Fruit fly (Drosophila melanogaster) whole organism, pupa: ENCODE results near the gene Grl36a.
A peak's percentile ranks its signal among the peaks of the same experiment; 100 is the strongest.

Experiments
- CG10348 ChIP-seq: fragments of 200-800 bp; sonication (Bioruptor generic); IDR thresholded peaks from 2 replicates; pipeline ENCODE4 v1.3.6; 2022; ENCODE audit warnings: missing biosample characterization, missing genetic modification characterization
- CG12605 ChIP-seq: fragments of 200-800 bp; sonication (Bioruptor generic); IDR thresholded peaks from 2 replicates; pipeline ENCODE4 v1.3.6; 2022; ENCODE audit warnings: missing biosample characterization, missing genetic modification characterization
- CG13204 ChIP-seq: fragments of 200-800 bp; sonication (Bioruptor generic); optimal IDR thresholded peaks from 2 replicates; lab custom pipeline; 2018; ENCODE audit warnings: missing biosample characterization, mild to moderate bottlenecking, missing genetic modification characterization, moderate library complexity
- CG14655 ChIP-seq: fragments of 200-800 bp; sonication (Bioruptor generic); optimal IDR thresholded peaks from 3 replicates; lab custom pipeline; 2017; ENCODE audit warnings: mild to moderate bottlenecking, missing biosample characterization, missing genetic modification reagents, missing genetic modification characterization
- CG15710 ChIP-seq: fragments of 200-800 bp; sonication (Bioruptor generic); optimal IDR thresholded peaks from 2 replicates; lab custom pipeline; 2018; ENCODE audit warnings: missing biosample characterization, mild to moderate bottlenecking, missing genetic modification characterization, moderate library complexity
- CG17806 ChIP-seq: fragments of 200-800 bp; sonication (Bioruptor generic); optimal IDR thresholded peaks from 2 replicates; lab custom pipeline; 2018; ENCODE audit warnings: missing biosample characterization, mild to moderate bottlenecking, missing genetic modification characterization, moderate library complexity
- CG32121 ChIP-seq: fragments of 200-800 bp; sonication (Bioruptor generic); IDR thresholded peaks from 2 replicates; pipeline ENCODE4 v1.3.6; 2022; ENCODE audit warnings: missing biosample characterization, missing genetic modification characterization
- CG34367 ChIP-seq: fragments of 200-800 bp; sonication (Bioruptor generic); optimal IDR thresholded peaks from 2 replicates; lab custom pipeline; 2018; ENCODE audit warnings: missing biosample characterization, mild to moderate bottlenecking, missing genetic modification characterization
- CG4496 ChIP-seq: fragments of 200-800 bp; sonication (Bioruptor generic); IDR thresholded peaks from 3 replicates; pipeline ENCODE4 v1.3.6; 2022; ENCODE audit warnings: missing biosample characterization, missing genetic modification characterization
- CG8159 ChIP-seq: fragments of 200-800 bp; sonication (Bioruptor generic); optimal IDR thresholded peaks from 3 replicates; lab custom pipeline; 2018; ENCODE audit warnings: missing biosample characterization, mild to moderate bottlenecking, missing genetic modification characterization, moderate library complexity
- CG8301 ChIP-seq: fragments of 200-800 bp; sonication (Bioruptor generic); optimal IDR thresholded peaks from 2 replicates; lab custom pipeline; 2018; ENCODE audit warnings: missing biosample characterization, mild to moderate bottlenecking, missing genetic modification characterization
- CG9948 ChIP-seq: fragments of 200-800 bp; sonication (Bioruptor generic); optimal IDR thresholded peaks from 2 replicates; lab custom pipeline; 2018; ENCODE audit warnings: missing biosample characterization, mild to moderate bottlenecking, missing genetic modification characterization, moderate library complexity
- D1 ChIP-seq: fragments of 200-800 bp; sonication (Bioruptor generic); optimal IDR thresholded peaks from 2 replicates; lab custom pipeline; 2018; ENCODE audit warnings: missing biosample characterization, mild to moderate bottlenecking, missing genetic modification characterization, moderate library complexity
- EcR ChIP-seq: fragments of 200-800 bp; sonication (Bioruptor generic); optimal IDR thresholded peaks from 3 replicates; lab custom pipeline; 2019; ENCODE audit warnings: missing biosample characterization, missing genetic modification characterization, mild to moderate bottlenecking, moderate library complexity, missing genetic modification reagents
- Ets98B ChIP-seq: fragments of 200-800 bp; sonication (Bioruptor generic); IDR thresholded peaks from 2 replicates; pipeline ENCODE4 v1.3.6; 2022; ENCODE audit warnings: missing biosample characterization, missing genetic modification characterization
- Pif1A ChIP-seq: fragments of 200-800 bp; sonication (Bioruptor generic); optimal IDR thresholded peaks from 3 replicates; lab custom pipeline; 2016; ENCODE audit warnings: missing biosample characterization, missing genetic modification characterization
- Pif1B ChIP-seq: fragments of 200-800 bp; sonication (Bioruptor generic); optimal IDR thresholded peaks from 3 replicates; lab custom pipeline; 2016; ENCODE audit warnings: missing biosample characterization, missing genetic modification characterization
- Snoo ChIP-seq: fragments of 200-800 bp; sonication (Bioruptor generic); optimal IDR thresholded peaks from 3 replicates; lab custom pipeline; 2017; ENCODE audit warnings: missing biosample characterization, mild to moderate bottlenecking, missing genetic modification characterization, inconsistent platforms
- fd96Ca ChIP-seq: fragments of 200-800 bp; sonication (Bioruptor generic); IDR thresholded peaks from 3 replicates; pipeline ENCODE4 v1.3.6; 2022; ENCODE audit warnings: missing biosample characterization, missing genetic modification characterization
- gl ChIP-seq: fragments of 200-800 bp; sonication (Bioruptor generic); optimal IDR thresholded peaks from 2 replicates; lab custom pipeline; 2018; ENCODE audit warnings: missing biosample characterization, mild to moderate bottlenecking, missing genetic modification characterization
- rn ChIP-seq: fragments of 200-800 bp; sonication (Bioruptor generic); IDR thresholded peaks from 2 replicates; pipeline ENCODE4 v1.3.6; 2022; ENCODE audit warnings: missing biosample characterization, missing genetic modification characterization

The Grl36a gene

DNA sequence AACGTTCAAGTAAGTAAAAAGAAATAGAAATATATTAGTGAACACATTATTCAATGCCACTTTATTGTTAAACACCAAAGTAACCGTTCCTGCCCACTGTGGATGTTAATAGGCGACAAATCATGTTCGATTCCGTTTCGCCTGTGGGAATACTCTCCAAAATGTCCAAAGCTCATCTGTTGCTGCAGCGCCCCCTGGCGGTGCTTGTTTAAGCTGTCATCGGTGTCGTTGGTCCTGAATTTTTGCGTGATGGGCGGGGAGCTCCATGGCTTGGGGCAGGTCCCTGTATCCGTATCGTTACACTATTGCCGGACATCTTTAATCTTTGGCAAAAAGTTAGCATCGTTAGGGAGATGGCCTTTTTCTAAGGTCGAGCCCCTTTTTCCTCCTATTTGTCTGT, 20.0 kb downstream of the Grl36a start:
- TF ChIP-seq CG4496 (GFP tag; lab: Robert Waterston, UW) (no peak), Pif1B (GFP tag; lab: Kevin White, UChicago) (no peak), CG8159 (tag; lab: Kevin White, UChicago) (no peak), CG12605 (GFP tag; lab: Robert Waterston, UW) (no peak), CG15710 (no peak), CG32121 (no peak), Pif1A (GFP tag; lab: Kevin White, UChicago) (no peak), CG10348 (GFP tag; lab: Robert Waterston, UW) (no peak), rn (GFP tag; lab: Robert Waterston, UW) (no peak), fd96Ca (GFP tag; lab: Robert Waterston, UW) (no peak), CG8301 (tag; lab: Kevin White, UChicago) (no peak), D1 (no peak), CG14655 (GFP tag; lab: Kevin White, UChicago) (no peak), CG34367 (tag; lab: Kevin White, UChicago) (no peak), Snoo (tag; lab: Kevin White, UChicago) (no peak), Ets98B (GFP tag; lab: Robert Waterston, UW) (no peak), EcR (GFP tag; lab: Kevin White, UChicago) (no peak), CG13204 (GFP tag; lab: Kevin White, UChicago) (no peak), CG17806 (tag; lab: Kevin White, UChicago) (no peak)

DNA sequence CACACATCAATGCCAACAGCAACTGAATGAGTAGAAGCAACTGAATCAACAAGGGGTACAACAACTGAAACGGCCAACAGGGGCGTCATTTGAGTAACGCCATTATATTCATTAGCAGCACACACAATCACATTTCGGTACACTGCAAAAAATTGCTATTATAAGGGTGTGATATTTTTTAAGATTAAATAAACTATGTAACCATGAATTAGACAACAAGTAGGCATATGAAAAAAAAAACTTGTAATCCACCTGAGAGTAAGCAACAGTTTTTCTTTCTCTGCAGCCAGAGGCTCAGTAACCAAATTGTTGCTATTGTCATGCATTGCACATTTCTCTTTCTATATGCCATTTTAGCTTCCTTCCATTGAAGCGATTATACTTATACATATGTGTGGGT, 22.1 kb downstream of the Grl36a start:
- TF ChIP-seq EcR (GFP tag; lab: Kevin White, UChicago) (no peak), gl (tag; lab: Kevin White, UChicago) (no peak), CG4496 (GFP tag; lab: Robert Waterston, UW) (no peak), Ets98B (GFP tag; lab: Robert Waterston, UW) (no peak), Pif1A (GFP tag; lab: Kevin White, UChicago) (no peak), CG9948 (tag; lab: Kevin White, UChicago) (no peak), CG14655 (GFP tag; lab: Kevin White, UChicago) (no peak), fd96Ca (GFP tag; lab: Robert Waterston, UW) (no peak), CG8159 (tag; lab: Kevin White, UChicago) (no peak), CG8301 (tag; lab: Kevin White, UChicago) (no peak)

DNA sequence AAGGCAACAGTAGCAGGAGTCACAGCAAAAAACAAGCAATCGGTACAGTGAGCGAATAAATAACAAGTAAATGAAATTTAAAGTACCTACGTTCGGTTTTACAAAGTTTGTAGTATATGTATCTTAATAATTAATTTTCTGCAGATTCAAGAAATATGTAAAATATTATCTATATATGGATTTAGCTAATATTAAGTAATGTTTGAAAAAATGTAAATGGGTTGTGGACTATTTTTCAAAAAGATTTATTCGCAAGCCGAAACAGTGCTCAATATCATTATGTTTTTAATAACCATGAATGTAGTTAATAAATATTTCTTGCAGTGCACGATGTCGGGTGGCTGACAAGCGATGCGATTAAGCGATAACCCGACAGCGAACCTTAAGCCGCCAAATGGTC, 25.3 kb downstream of the Grl36a start:
- peak; percentile 16 for TF ChIP-seq CG15710
- TF ChIP-seq CG34367 (tag; lab: Kevin White, UChicago) = peak; percentile 2
- peak; percentile 45 for TF ChIP-seq CG8159 (tag; lab: Kevin White, UChicago)
- TF ChIP-seq D1 = no peak
- no peak for TF ChIP-seq gl (tag; lab: Kevin White, UChicago)
- TF ChIP-seq CG14655 (GFP tag; lab: Kevin White, UChicago) = no peak
- TF ChIP-seq CG9948 (tag; lab: Kevin White, UChicago) = peak; percentile 14
- TF ChIP-seq Ets98B (GFP tag; lab: Robert Waterston, UW) = no peak

DNA sequence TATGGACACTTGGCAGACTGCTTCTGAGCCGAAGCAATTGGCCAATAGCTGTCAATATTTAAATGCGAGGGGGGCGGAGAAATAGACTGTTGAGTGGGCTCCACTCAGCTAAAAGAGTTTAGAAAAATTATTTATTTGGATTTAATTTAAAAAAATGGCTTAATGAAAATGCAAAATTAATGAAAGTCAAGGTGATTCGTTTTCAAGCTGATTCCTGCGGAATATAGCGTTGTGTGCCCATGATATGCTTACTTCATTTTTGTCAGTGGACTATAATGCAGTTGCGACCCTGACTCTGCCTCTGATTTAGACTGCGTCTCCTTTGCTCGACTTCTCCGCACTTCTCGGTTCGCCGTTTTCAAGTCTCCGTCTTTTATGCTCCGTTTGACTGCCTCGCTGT, 35.1 kb downstream of the Grl36a start:
- TF ChIP-seq CG14655 (GFP tag; lab: Kevin White, UChicago) = peak; percentile 37
- no peak for TF ChIP-seq Pif1A (GFP tag; lab: Kevin White, UChicago)
- no peak for TF ChIP-seq EcR (GFP tag; lab: Kevin White, UChicago)
- TF ChIP-seq rn (GFP tag; lab: Robert Waterston, UW) = no peak
- TF ChIP-seq CG8159 (tag; lab: Kevin White, UChicago) = peak; percentile 52
- no peak for TF ChIP-seq CG12605 (GFP tag; lab: Robert Waterston, UW)
- no peak for TF ChIP-seq CG8301 (tag; lab: Kevin White, UChicago)
- TF ChIP-seq Snoo (tag; lab: Kevin White, UChicago) = no peak
- no peak for TF ChIP-seq CG10348 (GFP tag; lab: Robert Waterston, UW)
- no peak for TF ChIP-seq Ets98B (GFP tag; lab: Robert Waterston, UW)
- TF ChIP-seq D1 = no peak
- TF ChIP-seq Pif1B (GFP tag; lab: Kevin White, UChicago) = no peak
- TF ChIP-seq CG32121 = no peak
- no peak for TF ChIP-seq CG4496 (GFP tag; lab: Robert Waterston, UW)
- no peak for TF ChIP-seq CG34367 (tag; lab: Kevin White, UChicago)
- peak; percentile 29 for TF ChIP-seq CG15710
- TF ChIP-seq CG17806 (tag; lab: Kevin White, UChicago) = no peak
- TF ChIP-seq fd96Ca (GFP tag; lab: Robert Waterston, UW) = no peak
- TF ChIP-seq gl (tag; lab: Kevin White, UChicago) = no peak
- TF ChIP-seq CG9948 (tag; lab: Kevin White, UChicago) = peak; percentile 9
- no peak for TF ChIP-seq CG13204 (GFP tag; lab: Kevin White, UChicago)

DNA sequence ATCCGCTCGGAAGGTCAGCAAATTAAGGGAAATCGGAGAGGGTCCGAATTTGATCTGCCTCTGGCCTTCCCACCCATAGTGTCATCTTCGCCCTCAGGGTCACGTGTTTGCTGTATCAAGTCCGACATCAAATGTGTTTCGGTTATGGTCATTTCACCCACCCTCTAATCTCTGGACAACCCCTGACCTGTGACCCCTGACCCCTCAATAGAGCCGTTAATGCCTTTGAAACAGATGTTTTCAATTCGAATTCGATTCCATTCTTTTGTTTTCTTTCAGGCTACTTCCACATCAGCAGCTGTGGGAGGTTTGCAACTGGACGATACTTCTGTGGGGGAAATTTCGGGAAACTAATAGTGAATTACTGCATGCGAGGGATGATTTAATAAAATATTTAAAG, 39.7 kb downstream of the Grl36a start:
- no peak for TF ChIP-seq EcR (GFP tag; lab: Kevin White, UChicago)
- no peak for TF ChIP-seq gl (tag; lab: Kevin White, UChicago)
- no peak for TF ChIP-seq rn (GFP tag; lab: Robert Waterston, UW)
- no peak for TF ChIP-seq CG8159 (tag; lab: Kevin White, UChicago)
- TF ChIP-seq CG14655 (GFP tag; lab: Kevin White, UChicago) = no peak
- no peak for TF ChIP-seq CG17806 (tag; lab: Kevin White, UChicago)
- no peak for TF ChIP-seq D1
- TF ChIP-seq CG10348 (GFP tag; lab: Robert Waterston, UW) = no peak
- no peak for TF ChIP-seq CG15710
- no peak for TF ChIP-seq CG13204 (GFP tag; lab: Kevin White, UChicago)

DNA sequence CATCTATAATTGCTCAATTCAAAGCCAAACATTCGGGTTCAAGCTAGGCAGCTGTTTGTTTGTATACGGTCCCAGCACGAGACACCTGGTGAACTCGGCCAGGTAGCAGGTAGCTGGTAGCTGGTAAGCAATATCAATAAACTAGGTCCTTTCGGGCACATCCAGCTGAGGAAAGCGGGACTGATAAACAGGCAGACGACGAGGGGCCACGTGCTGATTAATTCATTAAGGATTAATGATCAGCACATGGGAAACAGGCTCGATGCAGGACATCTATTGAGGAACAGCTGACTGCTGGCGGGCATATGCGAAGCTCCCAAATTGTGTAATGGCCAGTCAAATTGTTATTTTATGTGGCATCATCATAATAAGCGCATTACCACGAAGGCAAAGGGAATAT, 40.4 kb downstream of the Grl36a start:
- TF ChIP-seq Pif1B (GFP tag; lab: Kevin White, UChicago) = no peak
- no peak for TF ChIP-seq CG4496 (GFP tag; lab: Robert Waterston, UW)
- TF ChIP-seq Snoo (tag; lab: Kevin White, UChicago) = no peak
- TF ChIP-seq CG10348 (GFP tag; lab: Robert Waterston, UW) = no peak
- TF ChIP-seq CG8301 (tag; lab: Kevin White, UChicago) = no peak
- no peak for TF ChIP-seq CG14655 (GFP tag; lab: Kevin White, UChicago)
- TF ChIP-seq CG9948 (tag; lab: Kevin White, UChicago) = no peak
- TF ChIP-seq CG15710 = no peak
- TF ChIP-seq Ets98B (GFP tag; lab: Robert Waterston, UW) = no peak
- TF ChIP-seq CG17806 (tag; lab: Kevin White, UChicago) = no peak
- no peak for TF ChIP-seq Pif1A (GFP tag; lab: Kevin White, UChicago)
- no peak for TF ChIP-seq gl (tag; lab: Kevin White, UChicago)
- no peak for TF ChIP-seq CG12605 (GFP tag; lab: Robert Waterston, UW)
- TF ChIP-seq CG34367 (tag; lab: Kevin White, UChicago) = no peak
- no peak for TF ChIP-seq CG32121
- no peak for TF ChIP-seq D1
- TF ChIP-seq, all 21 proteins: peak for 0
